Worm (Caenorhabditis elegans) whole organism, L4 larva: Measurements from ENCODE around the gene C04E6.8.

Source experiments
- F26F4.8 ChIP-seq: fragments of 200-800 bp; sonication (Bioruptor generic); conservative IDR thresholded peaks from 2 replicates; pipeline ENCODE4 v1.3.6; 2022; ENCODE audit warnings: missing genetic modification characterization, missing compliant biosample characterization
- F49E8.2 ChIP-seq: sonication (generic microtip); optimal IDR thresholded peaks from 2 replicates; lab custom pipeline; 2016; ENCODE audit warnings: missing compliant biosample characterization, mild to moderate bottlenecking, missing genetic modification characterization, borderline replicate concordance
- T20F7.1 ChIP-seq: fragments of 200-800 bp; sonication (Bioruptor generic); optimal IDR thresholded peaks from 2 replicates; lab custom pipeline; 2018; ENCODE audit warnings: mild to moderate bottlenecking, missing genetic modification characterization, missing compliant biosample characterization
- T26A8.4 ChIP-seq: fragments of 200-800 bp; sonication (Bioruptor generic); IDR thresholded peaks from 2 replicates; pipeline ENCODE4 v1.3.6; 2022; ENCODE audit warnings: missing genetic modification characterization, missing compliant biosample characterization
- Y48G9A.11 ChIP-seq: fragments of 200-800 bp; sonication (Bioruptor generic); IDR thresholded peaks from 2 replicates; pipeline ENCODE4 v1.3.6; 2022; ENCODE audit warnings: missing genetic modification reagents, missing genetic modification characterization, missing compliant biosample characterization
- Y5F2A.4 ChIP-seq: fragments of 200-800 bp; sonication (Bioruptor generic); optimal IDR thresholded peaks from 2 replicates; lab custom pipeline; 2018; ENCODE audit warnings: mild to moderate bottlenecking, missing genetic modification characterization, missing compliant biosample characterization
- Y75B8A.6 ChIP-seq: fragments of 200-800 bp; sonication (Bioruptor generic); IDR thresholded peaks from 2 replicates; pipeline ENCODE4 v1.3.6; 2022; ENCODE audit warnings: missing genetic modification reagents, missing genetic modification characterization, missing compliant biosample characterization
- ZK337.2 ChIP-seq: fragments of 200-800 bp; sonication (Bioruptor generic); IDR thresholded peaks from 2 replicates; pipeline ENCODE4 v1.3.6; 2022; ENCODE audit warnings: missing genetic modification reagents, missing genetic modification characterization, missing compliant biosample characterization
- ama-1 ChIP-seq: fragments of 150-350 bp; optimal IDR thresholded peaks from 2 replicates; lab custom pipeline; 2014; ENCODE audit warnings: inconsistent platforms, mixed read lengths
- arid-1 ChIP-seq: fragments of 200-800 bp; sonication (Bioruptor generic); conservative IDR thresholded peaks from 2 replicates; pipeline ENCODE4 v1.3.6; 2022; ENCODE audit warnings: missing genetic modification reagents, missing genetic modification characterization, missing compliant biosample characterization
- attf-4 ChIP-seq: sonication (generic microtip); optimal IDR thresholded peaks from 3 replicates; lab custom pipeline; 2017; ENCODE audit warnings: missing biosample characterization, missing genetic modification characterization
- ceh-20 ChIP-seq: fragments of 200-800 bp; sonication (Bioruptor generic); IDR thresholded peaks from 2 replicates; pipeline ENCODE4 v1.3.6; 2022; ENCODE audit warnings: missing genetic modification reagents, missing genetic modification characterization, missing compliant biosample characterization
- ceh-28 ChIP-seq: fragments of 150-350 bp; optimal IDR thresholded peaks from 2 replicates; lab custom pipeline; 2014; ENCODE audit warnings: missing biosample characterization, missing genetic modification reagents, missing genetic modification characterization
- ceh-32 ChIP-seq: sonication (generic microtip); optimal IDR thresholded peaks from 2 replicates; lab custom pipeline; 2016; ENCODE audit warnings: mild to moderate bottlenecking, missing genetic modification characterization, missing compliant biosample characterization; ENCODE audit not compliant: poor library complexity
- ctbp-1 ChIP-seq: fragments of 200-800 bp; sonication (Bioruptor generic); IDR thresholded peaks from 2 replicates; pipeline ENCODE4 v1.3.6; 2022; ENCODE audit warnings: missing genetic modification reagents, missing genetic modification characterization, missing compliant biosample characterization
- daf-12 ChIP-seq: fragments of 150-350 bp; optimal IDR thresholded peaks from 2 replicates; lab custom pipeline; 2014; ENCODE audit warnings: missing biosample characterization, missing genetic modification reagents, missing genetic modification characterization
- daf-16 ChIP-seq, 3 experiments: sonication (generic microtip); optimal IDR thresholded peaks; 2 replicates each; lab custom pipeline; 2016 to 2017; ENCODE audit warnings: missing genetic modification characterization in 3 of 3, missing genetic modification reagents in 3 of 3, mild to moderate bottlenecking in 2 of 3, missing compliant biosample characterization in 2 of 3, missing biosample characterization in 1 of 3, moderate library complexity in 1 of 3
- dmd-6 ChIP-seq: fragments of 200-800 bp; sonication (Bioruptor generic); IDR thresholded peaks from 2 replicates; pipeline ENCODE4 v1.3.6; 2022; ENCODE audit warnings: missing genetic modification reagents, missing genetic modification characterization, missing compliant biosample characterization
- dmd-9 ChIP-seq: fragments of 200-800 bp; sonication (Bioruptor generic); IDR thresholded peaks from 2 replicates; pipeline ENCODE4 v1.3.6; 2022; ENCODE audit warnings: missing genetic modification reagents, missing genetic modification characterization, missing compliant biosample characterization
- dpl-1 ChIP-seq: fragments of 150-350 bp; optimal IDR thresholded peaks from 2 replicates; lab custom pipeline; 2014; ENCODE audit warnings: missing biosample characterization, missing genetic modification reagents, missing genetic modification characterization
- dve-1 ChIP-seq: sonication (generic microtip); optimal IDR thresholded peaks from 2 replicates; lab custom pipeline; 2017; ENCODE audit warnings: antibody characterized with exemption, mild to moderate bottlenecking, missing genetic modification characterization, missing compliant biosample characterization; ENCODE audit not compliant: insufficient read depth
- egl-43 ChIP-seq: fragments of 200-800 bp; sonication (Bioruptor generic); IDR thresholded peaks from 2 replicates; pipeline ENCODE4 v1.3.6; 2022; ENCODE audit warnings: missing genetic modification reagents, missing genetic modification characterization, missing compliant biosample characterization
- hlh-11 ChIP-seq: fragments of 200-800 bp; sonication (Bioruptor generic); optimal IDR thresholded peaks from 2 replicates; lab custom pipeline; 2018; ENCODE audit warnings: mild to moderate bottlenecking, missing genetic modification characterization, missing compliant biosample characterization
- hlh-30 ChIP-seq: sonication (generic microtip); optimal IDR thresholded peaks from 2 replicates; lab custom pipeline; 2017; ENCODE audit warnings: antibody characterized with exemption, mild to moderate bottlenecking, missing genetic modification characterization, missing compliant biosample characterization; ENCODE audit not compliant: insufficient read depth
- jun-1 ChIP-seq: fragments of 150-350 bp; optimal IDR thresholded peaks from 2 replicates; lab custom pipeline; 2014; ENCODE audit warnings: missing biosample characterization, missing genetic modification reagents, missing genetic modification characterization
- lin-38 ChIP-seq: fragments of 200-800 bp; sonication (Bioruptor generic); IDR thresholded peaks from 2 replicates; pipeline ENCODE4 v1.3.6; 2022; ENCODE audit warnings: missing genetic modification reagents, missing genetic modification characterization, missing compliant biosample characterization
- madf-5 ChIP-seq, 2 experiments: fragments of 200-800 bp; sonication (Bioruptor generic); IDR thresholded peaks; 2 replicates each; pipeline ENCODE4 v1.3.6; 2022; ENCODE audit warnings: missing compliant biosample characterization in 2 of 2, missing genetic modification characterization in 2 of 2
- mdl-1 ChIP-seq, 2 experiments: fragments of 150-350 bp in 1 of 2; sonication (generic microtip) in 1 of 2; optimal IDR thresholded peaks; 2 replicates each; lab custom pipeline; 2014 to 2017; ENCODE audit warnings: missing biosample characterization in 2 of 2, missing genetic modification characterization in 2 of 2
- mdt-29 ChIP-seq: fragments of 200-800 bp; sonication (Bioruptor generic); IDR thresholded peaks from 2 replicates; pipeline ENCODE4 v1.3.6; 2022; ENCODE audit warnings: missing genetic modification reagents, missing genetic modification characterization, missing compliant biosample characterization
- nhr-10 ChIP-seq: fragments of 150-350 bp; optimal IDR thresholded peaks from 2 replicates; lab custom pipeline; 2014; ENCODE audit warnings: missing biosample characterization, missing genetic modification characterization
- nhr-11 ChIP-seq: fragments of 150-350 bp; optimal IDR thresholded peaks from 2 replicates; lab custom pipeline; 2014; ENCODE audit warnings: missing biosample characterization, missing genetic modification characterization
- nhr-28 ChIP-seq: fragments of 150-350 bp; optimal IDR thresholded peaks from 2 replicates; lab custom pipeline; 2014; ENCODE audit warnings: missing biosample characterization, missing genetic modification characterization
- nhr-41 ChIP-seq: fragments of 200-800 bp; sonication (Bioruptor generic); IDR thresholded peaks from 2 replicates; pipeline ENCODE4 v1.3.6; 2022; ENCODE audit warnings: missing genetic modification reagents, missing genetic modification characterization, missing compliant biosample characterization
- nhr-42 ChIP-seq: fragments of 200-800 bp; sonication (Bioruptor generic); IDR thresholded peaks from 2 replicates; pipeline ENCODE4 v1.3.6; 2022; ENCODE audit warnings: missing genetic modification characterization, missing compliant biosample characterization
- nhr-76 ChIP-seq: fragments of 150-350 bp; optimal IDR thresholded peaks from 2 replicates; lab custom pipeline; 2014; ENCODE audit warnings: missing biosample characterization, missing genetic modification characterization
- nhr-77 ChIP-seq: fragments of 150-350 bp; optimal IDR thresholded peaks from 2 replicates; lab custom pipeline; 2014; ENCODE audit warnings: missing biosample characterization, missing genetic modification characterization
- pha-4 ChIP-seq, 2 experiments: fragments of 150-350 bp in 1 of 2; fragments of 200-800 bp in 1 of 2; sonication (Bioruptor generic) in 1 of 2; IDR thresholded peaks in 1 of 2; optimal IDR thresholded peaks in 1 of 2; 2 replicates each; pipeline versions ENCODE4 v1.3.6 to Lab custom; 2014 to 2022; ENCODE audit warnings: missing genetic modification characterization in 2 of 2, missing genetic modification reagents in 2 of 2, missing biosample characterization in 1 of 2, missing compliant biosample characterization in 1 of 2
- php-3 ChIP-seq: fragments of 200-800 bp; sonication (Bioruptor generic); IDR thresholded peaks from 2 replicates; pipeline ENCODE4 v1.3.6; 2022; ENCODE audit warnings: missing genetic modification reagents, missing genetic modification characterization, missing compliant biosample characterization
- pqm-1 ChIP-seq: sonication (generic microtip); optimal IDR thresholded peaks from 2 replicates; lab custom pipeline; 2017; ENCODE audit warnings: missing biosample characterization, missing genetic modification characterization
- rbr-2 ChIP-seq: sonication (generic microtip); optimal IDR thresholded peaks from 2 replicates; lab custom pipeline; 2016; ENCODE audit warnings: missing genotype, missing genetic modification characterization, missing compliant biosample characterization
- sdz-12 ChIP-seq: fragments of 200-800 bp; sonication (Bioruptor generic); optimal IDR thresholded peaks from 2 replicates; lab custom pipeline; 2018; ENCODE audit warnings: mild to moderate bottlenecking, missing genetic modification characterization, missing compliant biosample characterization
- skn-1 ChIP-seq: fragments of 150-350 bp; optimal IDR thresholded peaks from 2 replicates; lab custom pipeline; 2014; ENCODE audit warnings: missing biosample characterization, missing genetic modification characterization
- spr-1 ChIP-seq: sonication (generic microtip); optimal IDR thresholded peaks from 2 replicates; lab custom pipeline; 2016; ENCODE audit warnings: mild to moderate bottlenecking, missing genetic modification characterization, missing compliant biosample characterization
- unc-130 ChIP-seq: sonication (generic microtip); optimal IDR thresholded peaks from 2 replicates; lab custom pipeline; 2016; ENCODE audit warnings: missing genetic modification reagents, missing genetic modification characterization, missing compliant biosample characterization
- zfp-3 ChIP-seq: fragments of 200-800 bp; sonication (Bioruptor generic); conservative IDR thresholded peaks from 2 replicates; pipeline ENCODE4 v1.3.6; 2022; ENCODE audit warnings: missing genetic modification reagents, missing genetic modification characterization, missing compliant biosample characterization

The C04E6.8 gene

DNA sequence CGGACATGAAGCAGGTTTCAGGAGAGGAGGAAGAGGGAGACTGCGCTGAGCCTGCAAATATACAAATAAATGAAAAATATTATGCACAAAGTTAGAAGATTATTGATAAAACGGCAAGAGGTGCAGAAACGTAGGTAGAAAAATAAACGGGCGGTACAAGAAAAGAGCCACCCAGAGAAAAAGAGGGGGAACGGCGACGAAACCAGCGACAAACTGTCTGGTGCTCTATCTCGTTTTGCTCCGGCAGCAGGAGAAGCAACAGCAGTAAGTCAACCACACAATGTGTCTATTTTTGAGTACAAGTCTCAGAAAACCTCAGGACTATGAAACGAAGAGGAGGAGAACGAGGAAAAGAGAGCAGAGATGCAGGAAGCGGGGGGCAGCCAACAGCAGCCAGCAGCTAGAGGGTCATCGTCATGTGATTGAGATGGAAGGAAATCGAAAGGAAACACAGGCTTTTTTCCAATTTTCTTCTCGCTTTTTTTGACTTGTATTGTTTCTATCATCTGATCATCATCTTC, 37.9 kb downstream of the C04E6.8 start, which contains the start of gene F26F12.3 (continued):
- peak; percentile 67 for TF ChIP-seq dve-1 (tag; lab: Kevin White, UChicago)
- TF ChIP-seq F49E8.2 (tag; lab: Kevin White, UChicago), result no peak
- peak; percentile 88 for TF ChIP-seq nhr-28 (tag; lab: Kevin White, UChicago)
- no peak for TF ChIP-seq madf-5 (GFP tag; IDR thresholded peaks at IDR 0.05; lab: Robert Waterston, UW)
- TF ChIP-seq Y5F2A.4 (GFP tag; lab: Kevin White, UChicago), result no peak
- no peak for TF ChIP-seq arid-1
- peak; percentile 72 for TF ChIP-seq pha-4 (GFP tag; IDR thresholded peaks at IDR 0.05; lab: Robert Waterston, UW)
- TF ChIP-seq pha-4 (tag; optimal IDR thresholded peaks at IDR 0.05; lab: Kevin White, UChicago), result no peak
- peak; percentile 16 for TF ChIP-seq rbr-2 (tag; lab: Kevin White, UChicago)
- peak in 1 of 2 experiments; percentile 80 for TF ChIP-seq mdl-1 (tag; optimal IDR thresholded peaks at IDR 0.05; lab: Kevin White, UChicago)
- TF ChIP-seq ctbp-1 (GFP tag; lab: Robert Waterston, UW), result peak; percentile 79
- TF ChIP-seq pqm-1, result peak; percentile 59
- peak; percentile 85 for TF ChIP-seq nhr-77 (tag; lab: Kevin White, UChicago)
- peak; percentile 88 for TF ChIP-seq dmd-6
- no peak for TF ChIP-seq ceh-28 (tag; lab: Kevin White, UChicago)
- TF ChIP-seq ceh-20 (GFP tag; lab: Robert Waterston, UW), result peak; percentile 8; the same call in 1 of the 2 replicates
- TF ChIP-seq lin-38 (GFP tag; lab: Robert Waterston, UW), result peak; percentile 45
- TF ChIP-seq attf-4 (tag; lab: Kevin White, UChicago), result no peak
- peak in 1 of 2 experiments; percentile 14 for TF ChIP-seq daf-16 (GFP tag; optimal IDR thresholded peaks at IDR 0.05; lab: Kevin White, UChicago)
- TF ChIP-seq daf-16 (tag; optimal IDR thresholded peaks at IDR 0.05; lab: Kevin White, UChicago), result peak; percentile 81
- TF ChIP-seq hlh-30 (tag; lab: Kevin White, UChicago), result peak; percentile 96
- TF ChIP-seq ama-1 (lab: Kevin White, UChicago), result peak; percentile 23
- TF ChIP-seq nhr-11, result peak; percentile 84
- no peak for TF ChIP-seq jun-1
- TF ChIP-seq dpl-1 (GFP tag; lab: Kevin White, UChicago), result peak; percentile 12
- peak; percentile 91 for TF ChIP-seq hlh-11 (tag; lab: Kevin White, UChicago)
- 0 out of 2 replicates have a peak, but pooled peaks have one; percentile 20 for TF ChIP-seq zfp-3 (GFP tag; lab: Robert Waterston, UW)
- peak; percentile 10 for TF ChIP-seq T20F7.1 (GFP tag; lab: Kevin White, UChicago)

DNA sequence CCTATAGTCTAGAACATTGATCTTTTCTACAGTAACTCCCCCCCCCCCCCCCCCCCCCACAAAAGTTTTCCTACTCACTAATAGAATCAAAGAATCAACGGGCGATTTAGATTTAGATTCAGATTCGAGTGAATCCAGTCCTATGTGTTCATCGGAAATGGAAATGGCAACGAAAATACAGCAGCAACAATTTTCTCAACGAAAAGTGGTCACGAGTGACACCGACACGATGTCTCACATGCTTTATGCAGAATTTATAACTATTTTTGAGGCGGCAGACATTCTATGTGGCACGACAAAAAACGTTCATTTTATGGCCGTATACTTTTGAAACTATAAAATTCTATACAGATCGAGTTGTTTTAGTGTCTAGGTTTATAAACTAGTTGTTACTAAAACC, 38.5 kb downstream of the C04E6.8 start:
- TF ChIP-seq hlh-30 (tag; lab: Kevin White, UChicago) (peak; percentile 85), nhr-28 (tag; lab: Kevin White, UChicago) (no peak)

DNA sequence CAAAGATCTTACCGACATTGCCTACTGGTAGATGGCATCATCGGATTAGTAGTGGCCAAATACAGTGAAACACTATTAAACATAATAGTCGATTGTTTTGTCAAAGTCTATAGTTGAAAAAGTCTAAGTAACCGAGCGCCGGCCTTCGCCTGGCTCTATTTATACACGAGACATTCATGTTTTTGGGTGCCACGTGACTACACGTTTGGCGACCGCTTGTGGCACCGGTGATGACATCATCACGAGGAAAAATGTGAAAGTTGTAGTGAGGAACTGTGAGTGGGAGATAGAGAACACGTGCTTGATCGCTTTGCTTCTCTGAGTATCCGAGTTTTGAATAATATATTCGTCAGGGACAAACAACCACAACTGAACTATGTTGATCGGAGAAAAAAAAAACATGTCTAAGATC, 39.3 kb downstream of the C04E6.8 start:
- TF ChIP-seq nhr-42 (GFP tag; lab: Robert Waterston, UW) (peak; percentile 60; the same call in 1 of the 2 replicates), nhr-10 (tag; lab: Kevin White, UChicago) (no peak), Y48G9A.11 (GFP tag; lab: Robert Waterston, UW) (no peak), daf-12 (tag; lab: Kevin White, UChicago) (no peak), F49E8.2 (tag; lab: Kevin White, UChicago) (no peak), F26F4.8 (GFP tag; lab: Robert Waterston, UW) (no peak), dpl-1 (GFP tag; lab: Kevin White, UChicago) (peak; percentile 43), spr-1 (tag; lab: Kevin White, UChicago) (peak; percentile 70), php-3 (GFP tag; lab: Robert Waterston, UW) (peak; percentile 18; the same call in 1 of the 2 replicates), ZK337.2 (GFP tag; lab: Robert Waterston, UW) (no peak), nhr-41 (GFP tag; lab: Robert Waterston, UW) (no peak), unc-130 (GFP tag; lab: Kevin White, UChicago) (no peak), dmd-6 (peak; percentile 80), dmd-9 (no peak), sdz-12 (GFP tag; lab: Kevin White, UChicago) (no peak), zfp-3 (GFP tag; lab: Robert Waterston, UW) (peak; percentile 8; the same call in 1 of the 2 replicates), T26A8.4 (GFP tag; lab: Robert Waterston, UW) (peak; percentile 33; the same call in 1 of the 2 replicates), Y75B8A.6 (no peak), mdt-29 (peak; percentile 67; the same call in 1 of the 2 replicates), ceh-32 (tag; lab: Kevin White, UChicago) (no peak), nhr-76 (tag; lab: Kevin White, UChicago) (no peak), egl-43 (GFP tag; lab: Robert Waterston, UW) (no peak), skn-1 (tag; lab: Kevin White, UChicago) (no peak)
